Worm (Caenorhabditis elegans): ENCODE measurements around the gene F09F9.3.

The F09F9.3 gene

DNA sequence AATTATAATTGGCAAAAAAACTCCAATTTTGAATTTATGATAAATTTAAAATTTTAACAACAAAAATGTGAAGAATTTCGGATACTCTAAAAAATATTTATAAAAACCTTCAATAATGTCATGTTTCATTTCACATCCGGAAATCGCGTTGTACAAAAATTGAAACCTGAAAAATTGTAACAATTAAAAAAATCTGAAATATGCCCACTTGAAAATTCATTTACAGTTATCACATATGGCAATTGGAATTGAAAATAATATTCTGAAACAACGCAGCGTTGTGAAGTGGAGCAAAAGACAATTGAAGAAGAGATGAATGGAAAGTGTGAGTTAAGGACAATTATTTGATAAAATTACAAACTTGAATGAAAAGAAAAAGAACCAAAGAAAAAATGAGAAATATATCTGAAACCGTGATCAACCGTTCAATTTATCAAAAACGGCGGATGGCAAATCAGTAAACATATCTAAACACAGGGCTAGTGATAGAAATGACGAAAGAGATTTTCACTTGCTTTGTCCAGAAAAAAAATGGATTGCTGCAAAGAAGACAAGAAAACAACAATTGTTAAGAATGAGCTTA is 27.7 kb upstream of the F09F9.3 start (continued):
- no peak for TF ChIP-seq madf-3 (GFP tag; IDR thresholded peaks at IDR 0.05)
- no peak for TF ChIP-seq dox-1 (GFP tag; IDR thresholded peaks at IDR 0.05)
- TF ChIP-seq ceh-27 (GFP tag; optimal IDR thresholded peaks at IDR 0.05) = no peak
- no peak for TF ChIP-seq nhr-80 (tag; optimal IDR thresholded peaks at IDR 0.05)
- TF ChIP-seq F23B12.7 (tag; optimal IDR thresholded peaks at IDR 0.05; ENCODE audit: insufficient read depth) = no peak
- no peak for TF ChIP-seq lag-1 (GFP tag; IDR thresholded peaks at IDR 0.05)
- TF ChIP-seq K11D2.4 (GFP tag; IDR thresholded peaks at IDR 0.05) = no peak
- no peak for TF ChIP-seq nfya-1 (tag; optimal IDR thresholded peaks at IDR 0.05; ENCODE audit: borderline replicate concordance, insufficient read depth)
- 0 out of 2 replicates have a peak, but pooled peaks have one; percentile 3 for TF ChIP-seq ceh-58 (GFP tag; IDR thresholded peaks at IDR 0.05)
- TF ChIP-seq C06A6.2 (GFP tag; conservative IDR thresholded peaks at IDR 0.05) = no peak
- TF ChIP-seq K12H6.12 (tag; optimal IDR thresholded peaks at IDR 0.05) = no peak
- TF ChIP-seq ztf-3 (GFP tag; optimal IDR thresholded peaks at IDR 0.05) = no peak
- TF ChIP-seq atf-7 (tag; optimal IDR thresholded peaks at IDR 0.05) = no peak
- TF ChIP-seq F52B5.7 (tag; optimal IDR thresholded peaks at IDR 0.05) = no peak
- TF ChIP-seq rpc-1 (optimal IDR thresholded peaks at IDR 0.05) = no peak
- no peak for TF ChIP-seq rpc-1 (tag; optimal IDR thresholded peaks at IDR 0.05)
- TF ChIP-seq ceh-100 (GFP tag; IDR thresholded peaks at IDR 0.05) = no peak
- no peak for TF ChIP-seq mxl-1 (tag; optimal IDR thresholded peaks at IDR 0.05)
- TF ChIP-seq hlh-12 (tag; optimal IDR thresholded peaks at IDR 0.05) = no peak
- no peak for TF ChIP-seq tbp1 (GFP tag; optimal IDR thresholded peaks at IDR 0.05)
- no peak for TF ChIP-seq mes-4 (tag; optimal IDR thresholded peaks at IDR 0.05)
- no peak for TF ChIP-seq sea-2 (GFP tag; IDR thresholded peaks at IDR 0.05)
- no peak for TF ChIP-seq chd-7 (tag; optimal IDR thresholded peaks at IDR 0.05)
- no peak for TF ChIP-seq F37B4.10 (GFP tag; IDR thresholded peaks at IDR 0.05)
- no peak for TF ChIP-seq F49E8.2 (tag; optimal IDR thresholded peaks at IDR 0.05; ENCODE audit: insufficient read depth)
- TF ChIP-seq mcd-1 (GFP tag; IDR thresholded peaks at IDR 0.05) = no peak
- TF ChIP-seq Y53F4B.3 (GFP tag; IDR thresholded peaks at IDR 0.05) = no peak
- no peak for TF ChIP-seq hsf-1 (GFP tag; IDR thresholded peaks at IDR 0.05)
- TF ChIP-seq aptf-3 (GFP tag; IDR thresholded peaks at IDR 0.05) = no peak
- TF ChIP-seq D2030.7 (GFP tag; IDR thresholded peaks at IDR 0.05) = no peak
- TF ChIP-seq tbx-9 (tag; optimal IDR thresholded peaks at IDR 0.05; ENCODE audit: borderline replicate concordance) = no peak
- TF ChIP-seq bed-1 (GFP tag; IDR thresholded peaks at IDR 0.05) = no peak
- no peak for TF ChIP-seq hlh-26 (GFP tag; conservative IDR thresholded peaks at IDR 0.05)
- no peak for TF ChIP-seq mel-28 (tag; optimal IDR thresholded peaks at IDR 0.05; ENCODE audit: borderline replicate concordance)
- TF ChIP-seq ccch-3 (GFP tag; optimal IDR thresholded peaks at IDR 0.05) = no peak
- no peak for TF ChIP-seq nhr-120 (GFP tag; IDR thresholded peaks at IDR 0.05)
- TF ChIP-seq hrde-1 (tag; optimal IDR thresholded peaks at IDR 0.05; ENCODE audit: borderline replicate concordance) = no peak
- TF ChIP-seq T07F8.4 (tag; optimal IDR thresholded peaks at IDR 0.05) = no peak
- 0 out of 2 replicates have a peak, but pooled peaks have one; percentile 15 for TF ChIP-seq pbrm-1 (GFP tag; IDR thresholded peaks at IDR 0.05)
- no peak for TF ChIP-seq hmg-20 (GFP tag; IDR thresholded peaks at IDR 0.05)
- peak; percentile 31 for TF ChIP-seq ztf-26 (tag; optimal IDR thresholded peaks at IDR 0.05)
- TF ChIP-seq cebp-1 (GFP tag; IDR thresholded peaks at IDR 0.05) = no peak
- TF ChIP-seq cebp-1 (tag; optimal IDR thresholded peaks at IDR 0.05) = peak; percentile 39
- TF ChIP-seq snpc-1.1 (tag; optimal IDR thresholded peaks at IDR 0.05; ENCODE audit: insufficient read depth) = no peak
- TF ChIP-seq ceh-91 (GFP tag; IDR thresholded peaks at IDR 0.05) = no peak
- no peak for TF ChIP-seq akir-1 (GFP tag; optimal IDR thresholded peaks at IDR 0.05)
- TF ChIP-seq ceh-40 (GFP tag; IDR thresholded peaks at IDR 0.05) = no peak
- TF ChIP-seq attf-6 (GFP tag; IDR thresholded peaks at IDR 0.05) = no peak; the same call in 1 of the 2 replicates
- no peak for TF ChIP-seq sptf-2 (GFP tag; optimal IDR thresholded peaks at IDR 0.05)
